Fruit fly (Drosophila melanogaster) whole organism, pupa: ENCODE results near the gene Npl4.

Source experiments
- CG10348 ChIP-seq: fragments of 200-800 bp; sonication (Bioruptor generic); IDR thresholded peaks from 2 replicates; pipeline ENCODE4 v1.3.6; 2022; ENCODE audit warnings: missing biosample characterization, missing genetic modification characterization
- CG12605 ChIP-seq: fragments of 200-800 bp; sonication (Bioruptor generic); IDR thresholded peaks from 2 replicates; pipeline ENCODE4 v1.3.6; 2022; ENCODE audit warnings: missing biosample characterization, missing genetic modification characterization
- CG13204 ChIP-seq: fragments of 200-800 bp; sonication (Bioruptor generic); optimal IDR thresholded peaks from 2 replicates; lab custom pipeline; 2018; ENCODE audit warnings: missing biosample characterization, mild to moderate bottlenecking, missing genetic modification characterization, moderate library complexity
- CG14655 ChIP-seq: fragments of 200-800 bp; sonication (Bioruptor generic); optimal IDR thresholded peaks from 3 replicates; lab custom pipeline; 2017; ENCODE audit warnings: mild to moderate bottlenecking, missing biosample characterization, missing genetic modification reagents, missing genetic modification characterization
- CG15710 ChIP-seq: fragments of 200-800 bp; sonication (Bioruptor generic); optimal IDR thresholded peaks from 2 replicates; lab custom pipeline; 2018; ENCODE audit warnings: missing biosample characterization, mild to moderate bottlenecking, missing genetic modification characterization, moderate library complexity
- CG17806 ChIP-seq: fragments of 200-800 bp; sonication (Bioruptor generic); optimal IDR thresholded peaks from 2 replicates; lab custom pipeline; 2018; ENCODE audit warnings: missing biosample characterization, mild to moderate bottlenecking, missing genetic modification characterization, moderate library complexity
- CG32121 ChIP-seq: fragments of 200-800 bp; sonication (Bioruptor generic); IDR thresholded peaks from 2 replicates; pipeline ENCODE4 v1.3.6; 2022; ENCODE audit warnings: missing biosample characterization, missing genetic modification characterization
- CG34367 ChIP-seq: fragments of 200-800 bp; sonication (Bioruptor generic); optimal IDR thresholded peaks from 2 replicates; lab custom pipeline; 2018; ENCODE audit warnings: missing biosample characterization, mild to moderate bottlenecking, missing genetic modification characterization
- CG4496 ChIP-seq: fragments of 200-800 bp; sonication (Bioruptor generic); IDR thresholded peaks from 3 replicates; pipeline ENCODE4 v1.3.6; 2022; ENCODE audit warnings: missing biosample characterization, missing genetic modification characterization
- CG8159 ChIP-seq: fragments of 200-800 bp; sonication (Bioruptor generic); optimal IDR thresholded peaks from 3 replicates; lab custom pipeline; 2018; ENCODE audit warnings: missing biosample characterization, mild to moderate bottlenecking, missing genetic modification characterization, moderate library complexity
- CG8301 ChIP-seq: fragments of 200-800 bp; sonication (Bioruptor generic); optimal IDR thresholded peaks from 2 replicates; lab custom pipeline; 2018; ENCODE audit warnings: missing biosample characterization, mild to moderate bottlenecking, missing genetic modification characterization
- CG9948 ChIP-seq: fragments of 200-800 bp; sonication (Bioruptor generic); optimal IDR thresholded peaks from 2 replicates; lab custom pipeline; 2018; ENCODE audit warnings: missing biosample characterization, mild to moderate bottlenecking, missing genetic modification characterization, moderate library complexity
- D1 ChIP-seq: fragments of 200-800 bp; sonication (Bioruptor generic); optimal IDR thresholded peaks from 2 replicates; lab custom pipeline; 2018; ENCODE audit warnings: missing biosample characterization, mild to moderate bottlenecking, missing genetic modification characterization, moderate library complexity
- EcR ChIP-seq: fragments of 200-800 bp; sonication (Bioruptor generic); optimal IDR thresholded peaks from 3 replicates; lab custom pipeline; 2019; ENCODE audit warnings: missing biosample characterization, missing genetic modification characterization, mild to moderate bottlenecking, moderate library complexity, missing genetic modification reagents
- Ets98B ChIP-seq: fragments of 200-800 bp; sonication (Bioruptor generic); IDR thresholded peaks from 2 replicates; pipeline ENCODE4 v1.3.6; 2022; ENCODE audit warnings: missing biosample characterization, missing genetic modification characterization
- Pif1A ChIP-seq: fragments of 200-800 bp; sonication (Bioruptor generic); optimal IDR thresholded peaks from 3 replicates; lab custom pipeline; 2016; ENCODE audit warnings: missing biosample characterization, missing genetic modification characterization
- Pif1B ChIP-seq: fragments of 200-800 bp; sonication (Bioruptor generic); optimal IDR thresholded peaks from 3 replicates; lab custom pipeline; 2016; ENCODE audit warnings: missing biosample characterization, missing genetic modification characterization
- Snoo ChIP-seq: fragments of 200-800 bp; sonication (Bioruptor generic); optimal IDR thresholded peaks from 3 replicates; lab custom pipeline; 2017; ENCODE audit warnings: missing biosample characterization, mild to moderate bottlenecking, missing genetic modification characterization, inconsistent platforms
- fd96Ca ChIP-seq: fragments of 200-800 bp; sonication (Bioruptor generic); IDR thresholded peaks from 3 replicates; pipeline ENCODE4 v1.3.6; 2022; ENCODE audit warnings: missing biosample characterization, missing genetic modification characterization
- gl ChIP-seq: fragments of 200-800 bp; sonication (Bioruptor generic); optimal IDR thresholded peaks from 2 replicates; lab custom pipeline; 2018; ENCODE audit warnings: missing biosample characterization, mild to moderate bottlenecking, missing genetic modification characterization
- rn ChIP-seq: fragments of 200-800 bp; sonication (Bioruptor generic); IDR thresholded peaks from 2 replicates; pipeline ENCODE4 v1.3.6; 2022; ENCODE audit warnings: missing biosample characterization, missing genetic modification characterization

The Npl4 gene

DNA sequence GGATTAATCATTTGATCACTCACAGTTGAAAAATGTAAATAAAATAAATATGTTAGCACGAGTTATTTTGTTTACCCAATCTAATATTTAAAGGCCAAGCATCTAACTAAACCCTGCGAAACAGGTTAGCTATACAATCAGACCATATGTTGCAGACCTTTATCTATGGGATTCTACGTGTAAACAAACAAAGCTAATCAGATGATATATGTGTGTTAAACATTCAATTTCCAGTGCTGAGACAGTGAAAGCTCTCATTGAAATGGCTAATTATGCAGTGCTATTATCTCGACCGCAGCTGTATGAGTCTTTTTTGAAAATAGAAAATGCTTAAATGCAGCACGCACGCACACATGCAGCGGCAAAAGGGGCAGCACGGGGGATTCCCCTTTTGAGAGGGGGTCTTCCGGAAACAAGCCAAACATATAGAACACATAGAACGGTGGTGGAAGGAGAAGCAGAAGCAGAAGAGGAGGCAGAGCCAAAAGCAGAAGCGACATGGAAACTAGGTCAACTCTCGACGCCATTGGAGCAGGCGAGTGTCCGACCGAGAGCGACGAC, 35.5 kb upstream of the Npl4 start:
- no peak for TF ChIP-seq CG13204
- no peak for TF ChIP-seq fd96Ca (GFP tag; lab: Robert Waterston, UW)
- no peak for TF ChIP-seq CG4496 (GFP tag; lab: Robert Waterston, UW)
- no peak; the same call in 1 of the 2 replicates for TF ChIP-seq CG32121 (GFP tag; lab: Robert Waterston, UW)
- TF ChIP-seq Pif1A (GFP tag; lab: Kevin White, UChicago): no peak
- no peak for TF ChIP-seq D1 (tag; lab: Kevin White, UChicago)
- TF ChIP-seq Ets98B (GFP tag; lab: Robert Waterston, UW): no peak
- TF ChIP-seq Pif1B (GFP tag; lab: Kevin White, UChicago): no peak
- TF ChIP-seq rn: no peak
- no peak for TF ChIP-seq Snoo
- no peak for TF ChIP-seq gl (tag; lab: Kevin White, UChicago)
- no peak for TF ChIP-seq CG12605 (GFP tag; lab: Robert Waterston, UW)
- TF ChIP-seq CG8159 (tag; lab: Kevin White, UChicago): no peak
- no peak for TF ChIP-seq CG10348 (GFP tag; lab: Robert Waterston, UW)

- TF ChIP-seq CG14655 (GFP tag; lab: Kevin White, UChicago) (no peak), CG34367 (tag; lab: Kevin White, UChicago) (no peak), Ets98B (GFP tag; lab: Robert Waterston, UW) (peak; percentile 32; the same call in 1 of the 2 replicates), CG15710 (tag; lab: Kevin White, UChicago) (no peak)
These were observed 27.7 kb upstream of the Npl4 start for dm6 chr3R:25652066-25652720.

- peak; percentile 60 for TF ChIP-seq CG14655 (GFP tag; lab: Kevin White, UChicago)
- TF ChIP-seq CG15710 (tag; lab: Kevin White, UChicago): peak; percentile 41
- peak; percentile 63 for TF ChIP-seq CG32121 (GFP tag; lab: Robert Waterston, UW)
- TF ChIP-seq EcR: no peak
- TF ChIP-seq fd96Ca (GFP tag; lab: Robert Waterston, UW): peak; percentile 68; the same call in 2 of the 3 replicates
- TF ChIP-seq CG17806 (tag; lab: Kevin White, UChicago): peak; percentile 62
- TF ChIP-seq CG8301: peak; percentile 53
- peak; percentile 27; the same call in 1 of the 2 replicates for TF ChIP-seq rn
- no peak for TF ChIP-seq CG13204
- TF ChIP-seq D1 (tag; lab: Kevin White, UChicago): no peak
- no peak for TF ChIP-seq gl (tag; lab: Kevin White, UChicago)
- TF ChIP-seq CG4496 (GFP tag; lab: Robert Waterston, UW): peak; percentile 60; the same call in 2 of the 3 replicates
- TF ChIP-seq Pif1A (GFP tag; lab: Kevin White, UChicago): no peak
- TF ChIP-seq Snoo: peak; percentile 34
- TF ChIP-seq Ets98B (GFP tag; lab: Robert Waterston, UW): peak; percentile 35; the same call in 1 of the 2 replicates
- TF ChIP-seq Pif1B (GFP tag; lab: Kevin White, UChicago): peak; percentile 59
- TF ChIP-seq CG9948 (tag; lab: Kevin White, UChicago): peak; percentile 35
- peak; percentile 64 for TF ChIP-seq CG8159 (tag; lab: Kevin White, UChicago)
- TF ChIP-seq CG10348 (GFP tag; lab: Robert Waterston, UW): no peak
- TF ChIP-seq CG34367 (tag; lab: Kevin White, UChicago): peak; percentile 20
- TF ChIP-seq CG12605 (GFP tag; lab: Robert Waterston, UW): peak; percentile 70
These were observed 27.0 kb upstream of the Npl4 start for dm6 chr3R:25651414-25651813.

dm6 chr3R:25650417-25650816, 26.0 kb upstream of the Npl4 start:
- TF ChIP-seq CG13204 (no peak), Ets98B (GFP tag; lab: Robert Waterston, UW) (no peak), fd96Ca (GFP tag; lab: Robert Waterston, UW) (no peak), CG32121 (GFP tag; lab: Robert Waterston, UW) (no peak), CG8159 (tag; lab: Kevin White, UChicago) (no peak), gl (tag; lab: Kevin White, UChicago) (no peak), Pif1A (GFP tag; lab: Kevin White, UChicago) (no peak), CG15710 (tag; lab: Kevin White, UChicago) (no peak), D1 (tag; lab: Kevin White, UChicago) (no peak), rn (no peak), CG17806 (tag; lab: Kevin White, UChicago) (no peak), CG8301 (no peak), Snoo (no peak)

DNA sequence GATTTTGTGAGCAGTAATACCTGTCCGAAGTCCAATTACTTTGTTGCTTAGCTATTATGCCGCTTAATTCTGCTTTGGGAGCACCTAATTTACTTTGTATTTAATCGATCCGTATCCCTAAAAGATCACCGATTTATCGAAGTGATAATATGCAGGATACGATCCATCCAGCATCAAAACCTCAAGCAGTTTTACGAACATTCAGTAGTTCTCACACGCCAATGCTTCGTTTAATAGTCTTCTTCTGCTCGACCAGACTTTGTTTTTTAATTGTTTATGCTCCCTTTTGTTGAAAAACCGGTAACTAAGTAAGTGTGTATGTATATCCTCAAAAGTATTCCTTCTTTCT, 23.8 kb upstream of the Npl4 start:
- TF ChIP-seq CG10348 (GFP tag; lab: Robert Waterston, UW) (no peak), CG14655 (GFP tag; lab: Kevin White, UChicago) (peak; percentile 3), D1 (tag; lab: Kevin White, UChicago) (no peak)

DNA sequence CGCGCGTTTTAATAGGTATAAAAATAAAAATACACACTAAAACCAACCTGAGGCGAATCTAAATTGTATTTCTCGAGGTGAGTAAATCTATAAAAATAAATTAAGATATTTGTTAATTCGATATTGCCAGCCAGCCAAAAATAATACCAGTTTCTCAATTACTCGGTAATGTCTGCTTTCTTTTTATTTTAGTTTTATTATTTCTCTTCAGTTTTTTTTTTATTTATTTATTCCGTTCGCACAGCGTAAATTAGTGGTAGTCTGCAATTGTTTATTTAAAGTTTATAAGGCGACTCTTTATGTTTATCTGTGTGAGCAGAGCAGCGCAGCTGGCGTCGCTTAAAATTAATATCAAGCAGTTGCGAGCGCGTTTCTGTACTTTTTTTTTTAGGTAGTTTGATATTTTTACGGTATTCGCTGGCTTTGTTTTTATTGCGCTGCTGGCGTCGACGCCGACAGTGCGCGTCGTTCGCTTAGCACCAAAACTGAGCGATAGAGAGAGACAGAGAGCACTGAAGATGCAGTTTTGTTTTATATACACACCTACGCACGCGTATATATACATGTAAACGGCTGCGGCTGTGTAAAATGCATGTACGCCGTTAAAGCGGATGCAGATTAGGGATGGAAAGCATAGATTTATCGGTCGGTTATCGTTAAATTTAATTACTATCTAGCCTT, 23.3 kb upstream of the Npl4 start:
- TF ChIP-seq CG32121 (GFP tag; lab: Robert Waterston, UW): peak; percentile 84
- peak; percentile 30 for TF ChIP-seq CG15710 (tag; lab: Kevin White, UChicago)
- TF ChIP-seq CG8301: peak; percentile 22
- TF ChIP-seq Pif1B (GFP tag; lab: Kevin White, UChicago): peak; percentile 19
- TF ChIP-seq fd96Ca (GFP tag; lab: Robert Waterston, UW): peak; percentile 83
- no peak for TF ChIP-seq CG10348 (GFP tag; lab: Robert Waterston, UW)
- peak; percentile 52 for TF ChIP-seq Snoo
- peak; percentile 33 for TF ChIP-seq CG8159 (tag; lab: Kevin White, UChicago)
- peak; percentile 58 for TF ChIP-seq CG14655 (GFP tag; lab: Kevin White, UChicago)
- no peak for TF ChIP-seq EcR
- peak; percentile 77; the same call in 2 of the 3 replicates for TF ChIP-seq CG4496 (GFP tag; lab: Robert Waterston, UW)
- TF ChIP-seq CG13204: peak; percentile 67
- TF ChIP-seq Pif1A (GFP tag; lab: Kevin White, UChicago): peak; percentile 51
- TF ChIP-seq Ets98B (GFP tag; lab: Robert Waterston, UW): peak; percentile 82
- peak; percentile 85 for TF ChIP-seq CG12605 (GFP tag; lab: Robert Waterston, UW)
- peak; percentile 52 for TF ChIP-seq gl (tag; lab: Kevin White, UChicago)
- peak; percentile 10 for TF ChIP-seq CG17806 (tag; lab: Kevin White, UChicago)
- TF ChIP-seq CG9948 (tag; lab: Kevin White, UChicago): no peak
- peak; percentile 44; the same call in 1 of the 2 replicates for TF ChIP-seq rn
- no peak for TF ChIP-seq D1 (tag; lab: Kevin White, UChicago)
- TF ChIP-seq CG34367 (tag; lab: Kevin White, UChicago): peak; percentile 33
